Fruit fly (Drosophila melanogaster) whole organism, wandering third instar larva: ENCODE data around the gene Pka-C1.

ENCODE experiments used
- Abd-B ChIP-seq: fragments of >200 bp; optimal IDR thresholded peaks from 2 replicates; lab custom pipeline; 2017; ENCODE audit warnings: missing biosample characterization, missing genetic modification characterization
- CG32264 ChIP-seq: fragments of 200-800 bp; sonication (Bioruptor generic); optimal IDR thresholded peaks from 2 replicates; lab custom pipeline; 2016; ENCODE audit warnings: missing biosample characterization, missing genetic modification characterization
- CG9705 ChIP-seq: fragments of 200-800 bp; sonication (Bioruptor generic); optimal IDR thresholded peaks from 2 replicates; lab custom pipeline; 2018; ENCODE audit warnings: missing biosample characterization, mild to moderate bottlenecking, missing genetic modification characterization
- CrebA ChIP-seq: fragments of 200-800 bp; sonication (Bioruptor generic); optimal IDR thresholded peaks from 2 replicates; lab custom pipeline; 2016; ENCODE audit warnings: missing biosample characterization, mild to moderate bottlenecking, missing genetic modification characterization, borderline replicate concordance
- Dfd ChIP-seq: fragments of >200 bp; optimal IDR thresholded peaks from 2 replicates; lab custom pipeline; 2017; ENCODE audit warnings: missing biosample characterization, missing genetic modification characterization
- Dif ChIP-seq: fragments of 200-275, 200-300 bp; sonication (Bioruptor generic); optimal IDR thresholded peaks from 2 replicates; lab custom pipeline; 2018; ENCODE audit warnings: missing biosample characterization, missing genetic modification characterization; ENCODE audit not compliant: partially characterized antibody
- GATAd ChIP-seq: sonication (Bioruptor generic); optimal IDR thresholded peaks from 2 replicates; lab custom pipeline; 2016; ENCODE audit warnings: missing biosample characterization, missing genetic modification characterization
- HLH106 ChIP-seq: fragments of 200-800 bp; optimal IDR thresholded peaks from 3 replicates; lab custom pipeline; 2019; ENCODE audit warnings: missing biosample characterization, mild to moderate bottlenecking, missing genetic modification characterization, moderate library complexity
- Hnf4 ChIP-seq: fragments of 200-800 bp; sonication (Bioruptor generic); optimal IDR thresholded peaks from 2 replicates; lab custom pipeline; 2016; ENCODE audit warnings: missing biosample characterization, mild to moderate bottlenecking, missing genetic modification characterization
- Hr78 ChIP-seq: fragments of >200 bp; optimal IDR thresholded peaks from 2 replicates; lab custom pipeline; 2017; ENCODE audit warnings: missing biosample characterization, missing genetic modification characterization
- Hr83 ChIP-seq: fragments of 200-300 bp; sonication (Bioruptor generic); optimal IDR thresholded peaks from 2 replicates; lab custom pipeline; 2016; ENCODE audit warnings: missing biosample characterization, mild to moderate bottlenecking, missing genetic modification characterization, moderate library complexity; ENCODE audit not compliant: poor library complexity, severe bottlenecking
- Jra ChIP-seq: sonication (Bioruptor generic); optimal IDR thresholded peaks from 2 replicates; lab custom pipeline; 2016; ENCODE audit warnings: missing biosample characterization, missing genetic modification characterization
- Mio ChIP-seq: sonication (Bioruptor generic); optimal IDR thresholded peaks from 2 replicates; lab custom pipeline; 2016; ENCODE audit warnings: missing biosample characterization, missing genetic modification characterization
- Myc ChIP-seq: fragments of >200 bp; optimal IDR thresholded peaks from 2 replicates; lab custom pipeline; 2017
- OdsH ChIP-seq: fragments of 200-800 bp; sonication (Bioruptor generic); optimal IDR thresholded peaks from 2 replicates; lab custom pipeline; 2016; ENCODE audit warnings: missing biosample characterization, mild to moderate bottlenecking, missing genetic modification characterization
- Rel ChIP-seq, 2 experiments: fragments of 200-800 bp; sonication (Bioruptor generic) in 1 of 2; optimal IDR thresholded peaks; 2 replicates in 1 of 2; 3 replicates in 1 of 2; lab custom pipeline; 2016 to 2019; ENCODE audit warnings: mild to moderate bottlenecking in 2 of 2, missing biosample characterization in 2 of 2, missing genetic modification characterization in 2 of 2, moderate library complexity in 1 of 2
- Sp1 ChIP-seq: fragments of 200-800 bp; sonication (Bioruptor generic); optimal IDR thresholded peaks from 3 replicates; lab custom pipeline; 2019; ENCODE audit warnings: missing biosample characterization, mild to moderate bottlenecking, missing genetic modification characterization, moderate library complexity
- Vsx2 ChIP-seq: fragments of 200-300, 225-300 bp; sonication (Bioruptor generic); optimal IDR thresholded peaks from 2 replicates; lab custom pipeline; 2018; ENCODE audit warnings: missing biosample characterization, missing genetic modification characterization; ENCODE audit not compliant: partially characterized antibody
- br ChIP-seq: fragments of 200-800 bp; sonication (Bioruptor generic); optimal IDR thresholded peaks from 2 replicates; lab custom pipeline; 2016; ENCODE audit warnings: missing biosample characterization, missing genetic modification characterization
- dl ChIP-seq, 2 experiments: fragments of 175-275, 200-275 bp in 1 of 2; fragments of 200-275 bp in 1 of 2; sonication (Bioruptor generic); optimal IDR thresholded peaks; lab custom pipeline; 2018; ENCODE audit warnings: mild to moderate bottlenecking in 2 of 2, missing biosample characterization in 2 of 2, missing genetic modification characterization in 2 of 2, moderate library complexity in 2 of 2; ENCODE audit not compliant: partially characterized antibody in 2 of 2, insufficient read depth in 1 of 2
- dmrt93B ChIP-seq: fragments of 200-800 bp; sonication (Bioruptor generic); optimal IDR thresholded peaks from 2 replicates; lab custom pipeline; 2018; ENCODE audit warnings: missing biosample characterization, mild to moderate bottlenecking, missing genetic modification characterization
- ey ChIP-seq: fragments of 200-800 bp; sonication (Bioruptor generic); optimal IDR thresholded peaks from 2 replicates; lab custom pipeline; 2016; ENCODE audit warnings: missing biosample characterization, missing genetic modification characterization
- foxo ChIP-seq, 2 experiments: fragments of 200-800 bp; sonication (Bioruptor generic); optimal IDR thresholded peaks; 2 replicates in 1 of 2; 3 replicates in 1 of 2; lab custom pipeline; 2016 to 2017; ENCODE audit warnings: missing biosample characterization in 2 of 2, missing genetic modification characterization in 2 of 2
- fru ChIP-seq: fragments of 200-800 bp; sonication (Bioruptor generic); optimal IDR thresholded peaks from 3 replicates; lab custom pipeline; 2016; ENCODE audit warnings: missing biosample characterization, mild to moderate bottlenecking, missing genetic modification characterization
- h ChIP-seq: fragments of 200-800 bp; sonication (Bioruptor generic); optimal IDR thresholded peaks from 3 replicates; lab custom pipeline; 2016; ENCODE audit warnings: missing biosample characterization, mild to moderate bottlenecking, missing genetic modification characterization
- jim ChIP-seq: fragments of 175-275, 200-325 bp; sonication (Bioruptor generic); optimal IDR thresholded peaks from 2 replicates; lab custom pipeline; 2016; ENCODE audit warnings: missing biosample characterization, mild to moderate bottlenecking, missing genetic modification characterization
- lola ChIP-seq: fragments of >200 bp; optimal IDR thresholded peaks from 2 replicates; lab custom pipeline; 2017; ENCODE audit warnings: missing biosample characterization, missing genetic modification characterization
- pan ChIP-seq: fragments of >200 bp; optimal IDR thresholded peaks from 2 replicates; lab custom pipeline; 2017
- psq ChIP-seq: fragments of 200-800 bp; sonication (Bioruptor generic); optimal IDR thresholded peaks from 3 replicates; lab custom pipeline; 2017; ENCODE audit warnings: missing biosample characterization, mild to moderate bottlenecking, missing genetic modification characterization, moderate library complexity
- rgr ChIP-seq: fragments of 200-800 bp; sonication (Bioruptor generic); optimal IDR thresholded peaks from 3 replicates; lab custom pipeline; 2016; ENCODE audit warnings: missing biosample characterization, mild to moderate bottlenecking, missing genetic modification characterization
- sage ChIP-seq: fragments of 200-800 bp; sonication (Bioruptor generic); optimal IDR thresholded peaks from 2 replicates; lab custom pipeline; 2016; ENCODE audit warnings: missing biosample characterization, mild to moderate bottlenecking, missing genetic modification characterization
- sv ChIP-seq: fragments of 200-800 bp; sonication (Bioruptor generic); optimal IDR thresholded peaks from 3 replicates; lab custom pipeline; 2016; ENCODE audit warnings: missing biosample characterization, missing genetic modification characterization
- tai ChIP-seq: sonication (Bioruptor generic); optimal IDR thresholded peaks from 2 replicates; lab custom pipeline; 2016; ENCODE audit warnings: missing biosample characterization, missing genetic modification characterization
- usp ChIP-seq: fragments of >200 bp; optimal IDR thresholded peaks from 2 replicates; lab custom pipeline; 2017; ENCODE audit warnings: missing biosample characterization, missing genetic modification characterization
- woc ChIP-seq: sonication (Bioruptor generic); optimal IDR thresholded peaks from 2 replicates; lab custom pipeline; 2016; ENCODE audit warnings: missing biosample characterization, mild to moderate bottlenecking, missing genetic modification characterization

The Pka-C1 gene

DNA sequence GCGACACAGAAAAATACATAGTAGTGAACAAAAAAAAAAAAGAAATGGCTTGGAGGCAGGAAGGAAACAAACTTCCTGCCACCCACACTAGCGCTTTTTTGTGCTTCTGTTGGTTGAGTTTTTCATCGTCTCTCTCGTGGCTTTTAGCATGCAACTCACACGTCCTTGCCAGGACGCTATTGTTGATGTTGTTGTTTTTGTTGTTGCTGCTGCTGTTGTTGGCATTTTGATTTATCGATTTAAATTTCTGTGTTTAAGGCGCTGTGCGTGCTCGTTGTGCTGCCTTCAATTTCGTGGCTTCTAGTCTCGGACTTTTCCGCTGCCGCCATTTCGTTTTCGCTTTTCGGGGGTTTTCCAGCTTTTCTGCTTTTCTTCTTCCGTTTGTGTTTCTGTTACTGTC lies 40.6 kb upstream of the Pka-C1 start:
- TF ChIP-seq dl (GFP tag; optimal IDR thresholded peaks at IDR 0.05; lab: Kevin White, UChicago; ENCODE audit: insufficient read depth in 1 of 2, partially characterized antibody in 2 of 2), result no peak
- no peak for TF ChIP-seq GATAd (GFP tag; lab: Kevin White, UChicago)
- TF ChIP-seq Dfd (GFP tag; lab: Kevin White, UChicago), result peak; percentile 63

DNA sequence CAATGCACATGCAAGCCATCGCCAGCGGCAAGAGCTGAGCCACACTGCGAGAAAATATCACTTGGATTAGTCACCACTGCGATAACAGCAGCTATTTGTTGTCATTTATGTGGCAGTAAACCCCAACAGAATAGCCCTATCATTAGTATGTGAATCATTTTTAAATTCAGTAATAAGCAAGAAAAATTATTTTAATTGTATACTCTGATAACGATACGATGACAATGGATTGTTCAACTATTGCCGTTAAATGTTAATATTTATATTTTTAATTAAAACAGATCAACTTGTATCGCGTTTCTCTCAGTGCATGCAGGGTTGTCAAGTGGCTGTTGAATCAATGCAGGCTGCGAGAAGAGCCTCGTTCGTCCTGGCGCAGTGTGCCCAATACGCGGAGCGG lies 38.7 kb upstream of the Pka-C1 start:
- TF ChIP-seq Sp1 (GFP tag; lab: Kevin White, UChicago) (no peak), Jra (GFP tag; lab: Kevin White, UChicago) (no peak), CrebA (GFP tag; lab: Kevin White, UChicago) (no peak), OdsH (GFP tag; lab: Kevin White, UChicago) (no peak), Mio (GFP tag; lab: Kevin White, UChicago) (no peak), psq (GFP tag; lab: Kevin White, UChicago) (no peak), Myc (lab: Kevin White, UChicago) (no peak), Abd-B (GFP tag; lab: Kevin White, UChicago) (no peak), HLH106 (tag; lab: Kevin White, UChicago) (peak; percentile 12), ey (no peak), Vsx2 (GFP tag; lab: Kevin White, UChicago) (no peak), Hr78 (GFP tag; lab: Kevin White, UChicago) (no peak), Hnf4 (GFP tag; lab: Kevin White, UChicago) (no peak), jim (no peak), dl (GFP tag; optimal IDR thresholded peaks at IDR 0.05; lab: Kevin White, UChicago; ENCODE audit: insufficient read depth in 1 of 2, partially characterized antibody in 2 of 2) (no peak), usp (GFP tag; lab: Kevin White, UChicago) (no peak), Rel (GFP tag; optimal IDR thresholded peaks at IDR 0.05; lab: Kevin White, UChicago) (no peak), Rel (tag; optimal IDR thresholded peaks at IDR 0.05; lab: Kevin White, UChicago) (no peak), rgr (GFP tag; lab: Kevin White, UChicago) (peak; percentile 17), pan (no peak), fru (GFP tag; lab: Kevin White, UChicago) (no peak), h (GFP tag; lab: Kevin White, UChicago) (peak; percentile 14), tai (GFP tag; lab: Kevin White, UChicago) (no peak), foxo (GFP tag; optimal IDR thresholded peaks at IDR 0.05; lab: Kevin White, UChicago) (peak in 1 of 2 experiments; percentile 20), sv (no peak), dmrt93B (GFP tag; lab: Kevin White, UChicago) (no peak), sage (no peak), lola (GFP tag; lab: Kevin White, UChicago) (no peak), GATAd (GFP tag; lab: Kevin White, UChicago) (no peak), Hr83 (GFP tag; lab: Kevin White, UChicago) (no peak), woc (no peak), br (GFP tag; lab: Kevin White, UChicago) (no peak), Dif (no peak)

DNA sequence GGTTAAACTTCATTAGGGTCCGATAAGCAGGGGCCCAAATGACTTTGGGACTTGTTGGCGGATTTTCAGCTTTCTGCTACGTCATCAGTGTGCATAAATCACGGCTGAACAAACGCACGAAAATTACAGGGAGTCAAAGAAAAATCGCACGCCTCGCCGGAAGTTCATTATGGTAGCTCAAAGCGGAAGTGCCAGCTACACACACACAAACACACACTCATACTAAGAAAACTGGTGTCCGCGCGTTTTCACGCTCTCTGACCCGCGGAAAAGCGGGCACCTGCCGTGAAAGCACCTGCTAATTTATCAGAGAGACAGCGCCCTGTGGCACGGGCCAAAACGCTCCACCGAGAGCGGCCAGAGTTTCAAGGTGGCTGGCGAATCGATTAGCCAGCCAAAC lies 38.3 kb upstream of the Pka-C1 start:
- TF ChIP-seq GATAd (GFP tag; lab: Kevin White, UChicago) (no peak), br (GFP tag; lab: Kevin White, UChicago) (no peak), CG32264 (no peak), Myc (lab: Kevin White, UChicago) (no peak)

DNA sequence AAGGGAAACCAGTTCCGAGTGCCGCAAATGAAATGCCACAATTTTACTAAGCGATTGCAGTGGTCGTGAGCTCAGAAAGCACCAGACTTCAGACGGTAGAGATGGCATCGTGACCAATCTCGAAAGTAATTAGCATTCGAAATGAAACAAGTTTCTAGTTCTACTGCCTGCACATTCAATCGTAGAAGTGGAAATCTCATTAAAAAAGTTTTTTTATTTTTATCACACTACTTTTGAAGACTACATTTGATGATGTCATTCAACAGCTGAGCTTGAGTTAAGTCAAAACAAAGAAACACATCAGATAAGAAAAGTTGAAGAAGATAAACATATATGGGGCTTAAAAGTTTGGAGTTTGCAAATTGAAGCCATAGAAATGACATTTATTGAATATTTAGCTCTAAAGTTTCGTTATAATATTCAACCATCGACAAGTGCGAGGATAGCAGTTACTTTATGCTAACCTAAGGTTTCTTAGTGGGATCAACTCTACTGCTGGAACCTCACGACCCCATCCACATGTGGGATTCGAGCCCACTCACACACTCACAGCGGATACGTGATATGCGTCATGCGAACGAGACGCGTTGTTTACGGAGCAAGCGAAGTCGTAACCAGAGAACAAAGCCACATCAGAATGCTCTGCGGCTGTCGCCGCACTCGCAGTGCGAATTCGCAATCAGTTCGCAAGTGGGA lies 37.1 kb upstream of the Pka-C1 start, which contains the start of gene CG13117:
TSS of gene CG13117 (plus strand) at position 646 of the 696 bp plus-strand sequence.
- peak in 1 of 2 experiments; percentile 31 for TF ChIP-seq foxo (GFP tag; optimal IDR thresholded peaks at IDR 0.05; lab: Kevin White, UChicago)
- TF ChIP-seq woc, result peak; percentile 19
- TF ChIP-seq dmrt93B (GFP tag; lab: Kevin White, UChicago), result peak; percentile 31
- TF ChIP-seq fru (GFP tag; lab: Kevin White, UChicago), result peak; percentile 14
- peak; percentile 51 for TF ChIP-seq HLH106 (tag; lab: Kevin White, UChicago)
- TF ChIP-seq OdsH (GFP tag; lab: Kevin White, UChicago), result peak; percentile 34
- TF ChIP-seq br (GFP tag; lab: Kevin White, UChicago), result peak; percentile 19
- TF ChIP-seq Jra (GFP tag; lab: Kevin White, UChicago), result peak; percentile 63
- TF ChIP-seq jim, result no peak
- no peak for TF ChIP-seq pan
- TF ChIP-seq Sp1 (GFP tag; lab: Kevin White, UChicago), result peak; percentile 35
- TF ChIP-seq psq (GFP tag; lab: Kevin White, UChicago), result peak; percentile 5
- peak; percentile 0 for TF ChIP-seq Dif
- TF ChIP-seq ey, result peak; percentile 15
- TF ChIP-seq Mio (GFP tag; lab: Kevin White, UChicago), result no peak
- no peak for TF ChIP-seq Rel (GFP tag; optimal IDR thresholded peaks at IDR 0.05; lab: Kevin White, UChicago)
- no peak for TF ChIP-seq Rel (tag; optimal IDR thresholded peaks at IDR 0.05; lab: Kevin White, UChicago)
- TF ChIP-seq CG9705 (GFP tag; lab: Kevin White, UChicago), result peak; percentile 10
